Fruit fly (Drosophila melanogaster): ENCODE results near the gene dos.

- TF ChIP-seq CG8478 (optimal IDR thresholded peaks at IDR 0.05) (no peak), CG16815 (GFP tag; optimal IDR thresholded peaks at IDR 0.05) (no peak), Oaz (GFP tag; IDR thresholded peaks at IDR 0.05) (no peak), trh (GFP tag; optimal IDR thresholded peaks at IDR 0.05) (no peak), salm (tag; optimal IDR thresholded peaks at IDR 0.05) (no peak), CG2202 (tag; optimal IDR thresholded peaks at IDR 0.05) (no peak), chn (GFP tag; optimal IDR thresholded peaks at IDR 0.05) (no peak), CG17612 (GFP tag; IDR thresholded peaks at IDR 0.05) (no peak)
Observed at dm6 chr3L:2632763-2633100, 43.5 kb downstream of the dos start.
